Worm (Caenorhabditis elegans): ENCODE data around the gene F47C12.7.

- TF ChIP-seq dpl-1 (GFP tag; optimal IDR thresholded peaks at IDR 0.05): no peak
- TF ChIP-seq zim-3 (tag; optimal IDR thresholded peaks at IDR 0.05): no peak
- TF ChIP-seq ceh-58 (GFP tag; IDR thresholded peaks at IDR 0.05): no peak
- no peak for TF ChIP-seq mcd-1 (GFP tag; IDR thresholded peaks at IDR 0.05)
- TF ChIP-seq ceh-100 (GFP tag; IDR thresholded peaks at IDR 0.05): no peak
- no peak for TF ChIP-seq Y95B8A.8 (GFP tag; IDR thresholded peaks at IDR 0.05)
- no peak for TF ChIP-seq K11D2.4 (GFP tag; IDR thresholded peaks at IDR 0.05)
Observed at ce11 chrIV:3995384-3995783, at the start of gene F47C12.7.

Measured in whole organism, young adult.